Fruit fly (Drosophila melanogaster) whole organism, wandering third instar larva: ENCODE measurements around the gene CG8135.

Experiments
- Abd-B ChIP-seq: fragments of >200 bp; optimal IDR thresholded peaks from 2 replicates; lab custom pipeline; 2017; ENCODE audit warnings: missing biosample characterization, missing genetic modification characterization
- CG32264 ChIP-seq: fragments of 200-800 bp; sonication (Bioruptor generic); optimal IDR thresholded peaks from 2 replicates; lab custom pipeline; 2016; ENCODE audit warnings: missing biosample characterization, missing genetic modification characterization
- CG9705 ChIP-seq: fragments of 200-800 bp; sonication (Bioruptor generic); optimal IDR thresholded peaks from 2 replicates; lab custom pipeline; 2018; ENCODE audit warnings: missing biosample characterization, mild to moderate bottlenecking, missing genetic modification characterization
- CrebA ChIP-seq: fragments of 200-800 bp; sonication (Bioruptor generic); optimal IDR thresholded peaks from 2 replicates; lab custom pipeline; 2016; ENCODE audit warnings: missing biosample characterization, mild to moderate bottlenecking, missing genetic modification characterization, borderline replicate concordance
- Dfd ChIP-seq: fragments of >200 bp; optimal IDR thresholded peaks from 2 replicates; lab custom pipeline; 2017; ENCODE audit warnings: missing biosample characterization, missing genetic modification characterization
- Dif ChIP-seq: fragments of 200-275, 200-300 bp; sonication (Bioruptor generic); optimal IDR thresholded peaks from 2 replicates; lab custom pipeline; 2018; ENCODE audit warnings: missing biosample characterization, missing genetic modification characterization; ENCODE audit not compliant: partially characterized antibody
- GATAd ChIP-seq: sonication (Bioruptor generic); optimal IDR thresholded peaks from 2 replicates; lab custom pipeline; 2016; ENCODE audit warnings: missing biosample characterization, missing genetic modification characterization
- HLH106 ChIP-seq: fragments of 200-800 bp; optimal IDR thresholded peaks from 3 replicates; lab custom pipeline; 2019; ENCODE audit warnings: missing biosample characterization, mild to moderate bottlenecking, missing genetic modification characterization, moderate library complexity
- Hnf4 ChIP-seq: fragments of 200-800 bp; sonication (Bioruptor generic); optimal IDR thresholded peaks from 2 replicates; lab custom pipeline; 2016; ENCODE audit warnings: missing biosample characterization, mild to moderate bottlenecking, missing genetic modification characterization
- Hr78 ChIP-seq: fragments of >200 bp; optimal IDR thresholded peaks from 2 replicates; lab custom pipeline; 2017; ENCODE audit warnings: missing biosample characterization, missing genetic modification characterization
- Hr83 ChIP-seq: fragments of 200-300 bp; sonication (Bioruptor generic); optimal IDR thresholded peaks from 2 replicates; lab custom pipeline; 2016; ENCODE audit warnings: missing biosample characterization, mild to moderate bottlenecking, missing genetic modification characterization, moderate library complexity; ENCODE audit not compliant: poor library complexity, severe bottlenecking
- Jra ChIP-seq: sonication (Bioruptor generic); optimal IDR thresholded peaks from 2 replicates; lab custom pipeline; 2016; ENCODE audit warnings: missing biosample characterization, missing genetic modification characterization
- Mio ChIP-seq: sonication (Bioruptor generic); optimal IDR thresholded peaks from 2 replicates; lab custom pipeline; 2016; ENCODE audit warnings: missing biosample characterization, missing genetic modification characterization
- Myc ChIP-seq: fragments of >200 bp; optimal IDR thresholded peaks from 2 replicates; lab custom pipeline; 2017
- N ChIP-seq: fragments of >200 bp; optimal IDR thresholded peaks from 2 replicates; lab custom pipeline; 2018; ENCODE audit warnings: missing biosample characterization, missing external identifiers, missing genetic modification characterization
- OdsH ChIP-seq: fragments of 200-800 bp; sonication (Bioruptor generic); optimal IDR thresholded peaks from 2 replicates; lab custom pipeline; 2016; ENCODE audit warnings: missing biosample characterization, mild to moderate bottlenecking, missing genetic modification characterization
- Rel ChIP-seq, 2 experiments: fragments of 200-800 bp; sonication (Bioruptor generic) in 1 of 2; optimal IDR thresholded peaks; 2 replicates in 1 of 2; 3 replicates in 1 of 2; lab custom pipeline; 2016 to 2019; ENCODE audit warnings: mild to moderate bottlenecking in 2 of 2, missing biosample characterization in 2 of 2, missing genetic modification characterization in 2 of 2, moderate library complexity in 1 of 2
- Sp1 ChIP-seq: fragments of 200-800 bp; sonication (Bioruptor generic); optimal IDR thresholded peaks from 3 replicates; lab custom pipeline; 2019; ENCODE audit warnings: missing biosample characterization, mild to moderate bottlenecking, missing genetic modification characterization, moderate library complexity
- Vsx2 ChIP-seq: fragments of 200-300, 225-300 bp; sonication (Bioruptor generic); optimal IDR thresholded peaks from 2 replicates; lab custom pipeline; 2018; ENCODE audit warnings: missing biosample characterization, missing genetic modification characterization; ENCODE audit not compliant: partially characterized antibody
- br ChIP-seq: fragments of 200-800 bp; sonication (Bioruptor generic); optimal IDR thresholded peaks from 2 replicates; lab custom pipeline; 2016; ENCODE audit warnings: missing biosample characterization, missing genetic modification characterization
- brk ChIP-seq: fragments of 200-800 bp; sonication (Bioruptor generic); optimal IDR thresholded peaks from 2 replicates; lab custom pipeline; 2016; ENCODE audit warnings: missing biosample characterization, mild to moderate bottlenecking, missing genetic modification characterization
- dl ChIP-seq, 2 experiments: fragments of 175-275, 200-275 bp in 1 of 2; fragments of 200-275 bp in 1 of 2; sonication (Bioruptor generic); optimal IDR thresholded peaks; lab custom pipeline; 2018; ENCODE audit warnings: mild to moderate bottlenecking in 2 of 2, missing biosample characterization in 2 of 2, missing genetic modification characterization in 2 of 2, moderate library complexity in 2 of 2; ENCODE audit not compliant: partially characterized antibody in 2 of 2, insufficient read depth in 1 of 2
- dmrt93B ChIP-seq: fragments of 200-800 bp; sonication (Bioruptor generic); optimal IDR thresholded peaks from 2 replicates; lab custom pipeline; 2018; ENCODE audit warnings: missing biosample characterization, mild to moderate bottlenecking, missing genetic modification characterization
- dsf ChIP-seq: sonication (Bioruptor generic); optimal IDR thresholded peaks from 2 replicates; lab custom pipeline; 2016; ENCODE audit warnings: missing biosample characterization, missing genetic modification characterization, borderline replicate concordance
- ey ChIP-seq: fragments of 200-800 bp; sonication (Bioruptor generic); optimal IDR thresholded peaks from 2 replicates; lab custom pipeline; 2016; ENCODE audit warnings: missing biosample characterization, missing genetic modification characterization
- foxo ChIP-seq, 2 experiments: fragments of 200-800 bp; sonication (Bioruptor generic); optimal IDR thresholded peaks; 2 replicates in 1 of 2; 3 replicates in 1 of 2; lab custom pipeline; 2016 to 2017; ENCODE audit warnings: missing biosample characterization in 2 of 2, missing genetic modification characterization in 2 of 2
- fru ChIP-seq: fragments of 200-800 bp; sonication (Bioruptor generic); optimal IDR thresholded peaks from 3 replicates; lab custom pipeline; 2016; ENCODE audit warnings: missing biosample characterization, mild to moderate bottlenecking, missing genetic modification characterization
- h ChIP-seq: fragments of 200-800 bp; sonication (Bioruptor generic); optimal IDR thresholded peaks from 3 replicates; lab custom pipeline; 2016; ENCODE audit warnings: missing biosample characterization, mild to moderate bottlenecking, missing genetic modification characterization
- jim ChIP-seq: fragments of 175-275, 200-325 bp; sonication (Bioruptor generic); optimal IDR thresholded peaks from 2 replicates; lab custom pipeline; 2016; ENCODE audit warnings: missing biosample characterization, mild to moderate bottlenecking, missing genetic modification characterization
- lola ChIP-seq: fragments of >200 bp; optimal IDR thresholded peaks from 2 replicates; lab custom pipeline; 2017; ENCODE audit warnings: missing biosample characterization, missing genetic modification characterization
- pan ChIP-seq: fragments of >200 bp; optimal IDR thresholded peaks from 2 replicates; lab custom pipeline; 2017
- psq ChIP-seq: fragments of 200-800 bp; sonication (Bioruptor generic); optimal IDR thresholded peaks from 3 replicates; lab custom pipeline; 2017; ENCODE audit warnings: missing biosample characterization, mild to moderate bottlenecking, missing genetic modification characterization, moderate library complexity
- rgr ChIP-seq: fragments of 200-800 bp; sonication (Bioruptor generic); optimal IDR thresholded peaks from 3 replicates; lab custom pipeline; 2016; ENCODE audit warnings: missing biosample characterization, mild to moderate bottlenecking, missing genetic modification characterization
- sage ChIP-seq: fragments of 200-800 bp; sonication (Bioruptor generic); optimal IDR thresholded peaks from 2 replicates; lab custom pipeline; 2016; ENCODE audit warnings: missing biosample characterization, mild to moderate bottlenecking, missing genetic modification characterization
- sv ChIP-seq: fragments of 200-800 bp; sonication (Bioruptor generic); optimal IDR thresholded peaks from 3 replicates; lab custom pipeline; 2016; ENCODE audit warnings: missing biosample characterization, missing genetic modification characterization
- tai ChIP-seq: sonication (Bioruptor generic); optimal IDR thresholded peaks from 2 replicates; lab custom pipeline; 2016; ENCODE audit warnings: missing biosample characterization, missing genetic modification characterization
- usp ChIP-seq: fragments of >200 bp; optimal IDR thresholded peaks from 2 replicates; lab custom pipeline; 2017; ENCODE audit warnings: missing biosample characterization, missing genetic modification characterization
- woc ChIP-seq: sonication (Bioruptor generic); optimal IDR thresholded peaks from 2 replicates; lab custom pipeline; 2016; ENCODE audit warnings: missing biosample characterization, mild to moderate bottlenecking, missing genetic modification characterization

The CG8135 gene

DNA sequence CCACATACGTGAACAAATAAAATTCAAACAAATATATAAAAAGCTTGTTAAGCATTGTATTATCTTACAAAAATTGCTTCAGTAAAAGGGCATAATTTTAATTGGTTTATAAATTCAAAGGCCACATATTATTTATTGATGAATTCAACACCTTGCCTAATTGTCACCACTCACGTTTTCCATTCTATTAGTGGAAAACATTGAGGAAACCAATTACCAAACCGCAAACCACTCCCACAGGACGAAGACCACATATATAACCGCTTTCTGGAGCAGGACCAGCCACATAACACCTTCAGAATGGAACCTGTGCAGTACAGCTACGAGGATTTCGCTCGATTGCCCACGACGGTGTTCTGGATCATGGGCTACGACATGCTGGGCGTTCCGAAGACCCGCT is 6.3 kb upstream of the CG8135 start, which contains the start of gene Or85f:
Or85f (plus strand) TSS at position 301 of the 400 bp plus-strand sequence.
- TF ChIP-seq pan (lab: Kevin White, UChicago) (no peak), tai (no peak), HLH106 (tag; lab: Kevin White, UChicago) (no peak), Rel (GFP tag; optimal IDR thresholded peaks at IDR 0.05; lab: Kevin White, UChicago) (no peak), Rel (tag; optimal IDR thresholded peaks at IDR 0.05; lab: Kevin White, UChicago) (no peak), Dif (no peak), Sp1 (GFP tag; lab: Kevin White, UChicago) (no peak), CG32264 (GFP tag; lab: Kevin White, UChicago) (no peak), ey (GFP tag; lab: Kevin White, UChicago) (no peak), GATAd (GFP tag; lab: Kevin White, UChicago) (no peak), rgr (GFP tag; lab: Kevin White, UChicago) (no peak), foxo (GFP tag; optimal IDR thresholded peaks at IDR 0.05; lab: Kevin White, UChicago) (no peak), jim (no peak), sage (no peak), CG9705 (GFP tag; lab: Kevin White, UChicago) (no peak), fru (GFP tag; lab: Kevin White, UChicago) (no peak), dsf (GFP tag; lab: Kevin White, UChicago) (no peak), Abd-B (GFP tag; lab: Kevin White, UChicago) (no peak), brk (no peak)

DNA sequence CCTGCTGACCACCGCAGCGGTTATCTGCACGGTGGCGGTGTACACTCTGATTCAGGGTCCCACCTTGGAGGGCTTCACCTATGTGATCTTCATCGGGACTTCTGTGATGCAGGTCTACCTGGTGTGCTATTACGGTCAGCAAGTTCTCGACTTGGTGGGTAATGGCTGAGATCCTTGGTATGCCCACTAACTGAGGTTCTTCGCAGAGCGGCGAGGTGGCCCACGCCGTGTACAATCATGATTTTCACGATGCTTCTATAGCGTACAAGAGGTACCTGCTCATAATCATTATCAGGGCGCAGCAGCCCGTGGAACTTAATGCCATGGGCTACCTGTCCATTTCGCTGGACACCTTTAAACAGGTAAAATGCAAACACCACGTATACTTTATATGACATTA is 5.1 kb upstream of the CG8135 start:
- TF ChIP-seq CrebA (GFP tag; lab: Kevin White, UChicago) (no peak), Dif (no peak), lola (no peak), sv (GFP tag; lab: Kevin White, UChicago) (no peak), Hr83 (GFP tag; lab: Kevin White, UChicago) (no peak), Abd-B (GFP tag; lab: Kevin White, UChicago) (no peak), Rel (GFP tag; optimal IDR thresholded peaks at IDR 0.05; lab: Kevin White, UChicago) (no peak), Rel (tag; optimal IDR thresholded peaks at IDR 0.05; lab: Kevin White, UChicago) (no peak), h (no peak), br (GFP tag; lab: Kevin White, UChicago) (no peak)

DNA sequence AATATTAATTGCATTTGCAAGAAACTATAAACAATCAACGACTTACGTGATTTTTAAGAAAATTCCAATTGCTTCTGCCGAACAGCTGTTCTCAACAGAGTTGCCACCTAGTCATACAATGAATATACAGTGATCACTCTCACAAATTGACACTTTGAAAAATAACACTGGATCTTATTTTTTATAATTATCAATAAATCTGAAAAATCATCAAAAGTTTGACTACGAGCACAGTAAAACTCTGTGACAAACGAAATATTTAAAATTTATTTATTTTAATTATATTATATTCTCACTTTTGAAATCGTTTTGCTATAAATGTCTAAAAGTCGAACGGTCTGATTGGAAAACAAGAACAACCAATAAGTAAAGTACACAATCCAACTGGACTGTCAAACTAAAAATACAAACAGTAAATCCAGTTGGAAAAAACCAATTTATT is 4.2 kb upstream of the CG8135 start, which contains the start of gene CG34117:
CG34117 (minus strand) TSS at position 103 of the 442 bp plus-strand sequence.
- TF ChIP-seq rgr (GFP tag; lab: Kevin White, UChicago) (peak; percentile 87), br (GFP tag; lab: Kevin White, UChicago) (peak; percentile 47), sage (peak; percentile 65), CG32264 (GFP tag; lab: Kevin White, UChicago) (no peak), jim (peak; percentile 11), Jra (GFP tag; lab: Kevin White, UChicago) (peak; percentile 70), dl (GFP tag; optimal IDR thresholded peaks at IDR 0.05; lab: Kevin White, UChicago; ENCODE audit: insufficient read depth in 1 of 2, partially characterized antibody in 2 of 2) (no peak), sv (GFP tag; lab: Kevin White, UChicago) (peak; percentile 73), CG9705 (GFP tag; lab: Kevin White, UChicago) (peak; percentile 55), Mio (GFP tag; lab: Kevin White, UChicago) (no peak), N (GFP tag; lab: Kevin White, UChicago) (no peak), CrebA (GFP tag; lab: Kevin White, UChicago) (no peak), Dfd (GFP tag; lab: Kevin White, UChicago) (no peak), dmrt93B (GFP tag; lab: Kevin White, UChicago) (peak; percentile 45), ey (GFP tag; lab: Kevin White, UChicago) (peak; percentile 75), Hnf4 (peak; percentile 86), Vsx2 (GFP tag; lab: Kevin White, UChicago) (no peak), usp (GFP tag; lab: Kevin White, UChicago) (no peak), GATAd (GFP tag; lab: Kevin White, UChicago) (no peak), Hr83 (GFP tag; lab: Kevin White, UChicago) (peak; percentile 75), lola (no peak), Abd-B (GFP tag; lab: Kevin White, UChicago) (no peak), foxo (GFP tag; optimal IDR thresholded peaks at IDR 0.05; lab: Kevin White, UChicago) (peak in 1 of 2 experiments; percentile 89), Sp1 (GFP tag; lab: Kevin White, UChicago) (peak; percentile 75), brk (no peak), tai (no peak), Myc (lab: Kevin White, UChicago) (no peak), pan (lab: Kevin White, UChicago) (no peak), HLH106 (tag; lab: Kevin White, UChicago) (peak; percentile 76), OdsH (GFP tag; lab: Kevin White, UChicago) (peak; percentile 78), Hr78 (GFP tag; lab: Kevin White, UChicago) (no peak), h (peak; percentile 81), dsf (GFP tag; lab: Kevin White, UChicago) (peak; percentile 57), Dif (no peak), fru (GFP tag; lab: Kevin White, UChicago) (peak; percentile 69), psq (GFP tag; lab: Kevin White, UChicago) (peak; percentile 72), Rel (GFP tag; optimal IDR thresholded peaks at IDR 0.05; lab: Kevin White, UChicago) (no peak), Rel (tag; optimal IDR thresholded peaks at IDR 0.05; lab: Kevin White, UChicago) (peak; percentile 68), woc (GFP tag; lab: Kevin White, UChicago) (peak; percentile 76)
